Worm (Caenorhabditis elegans) whole organism, young adult: ENCODE results near the gene F10D7.11.

Experiments used
- B0336.3 ChIP-seq: fragments of 200-800 bp; sonication (Bioruptor generic); IDR thresholded peaks from 2 replicates; pipeline ENCODE4 v1.3.6; 2022; ENCODE audit warnings: missing genetic modification characterization, missing compliant biosample characterization
- F22D6.2 ChIP-seq: sonication (generic microtip); optimal IDR thresholded peaks from 2 replicates; lab custom pipeline; 2016; ENCODE audit warnings: mild to moderate bottlenecking, missing genetic modification characterization, missing compliant biosample characterization
- F33H1.4 ChIP-seq: fragments of 200-800 bp; sonication (Bioruptor generic); IDR thresholded peaks from 2 replicates; pipeline ENCODE4 v1.3.6; 2022; ENCODE audit warnings: missing genetic modification reagents, missing genetic modification characterization, missing compliant biosample characterization
- F49E8.2 ChIP-seq: sonication (generic microtip); optimal IDR thresholded peaks from 3 replicates; lab custom pipeline; 2017; ENCODE audit warnings: missing genetic modification characterization, mild to moderate bottlenecking, missing compliant biosample characterization, antibody characterized with exemption, moderate library complexity; ENCODE audit not compliant: insufficient read depth
- F55B11.4 ChIP-seq: sonication (generic microtip); optimal IDR thresholded peaks from 2 replicates; lab custom pipeline; 2016; ENCODE audit warnings: missing compliant biosample characterization, missing genetic modification characterization, borderline replicate concordance; ENCODE audit not compliant: insufficient read depth
- F57A8.1 ChIP-seq: fragments of 200-800 bp; sonication (Bioruptor generic); optimal IDR thresholded peaks from 2 replicates; lab custom pipeline; 2018; ENCODE audit warnings: mild to moderate bottlenecking, missing genetic modification characterization, moderate library complexity, missing compliant biosample characterization
- K12H6.12 ChIP-seq: fragments of 200-800 bp; sonication (Bioruptor generic); optimal IDR thresholded peaks from 2 replicates; lab custom pipeline; 2018; ENCODE audit warnings: mild to moderate bottlenecking, missing genetic modification characterization, missing compliant biosample characterization
- T26A5.8 ChIP-seq: sonication (generic microtip); optimal IDR thresholded peaks from 2 replicates; lab custom pipeline; 2016; ENCODE audit warnings: missing genetic modification characterization, missing compliant biosample characterization
- Y53F4B.3 ChIP-seq: fragments of 200-800 bp; sonication (Bioruptor generic); IDR thresholded peaks from 2 replicates; pipeline ENCODE4 v1.3.6; 2022; ENCODE audit warnings: missing genetic modification reagents, missing genetic modification characterization, missing compliant biosample characterization
- Y56A3A.18 ChIP-seq: fragments of 200-800 bp; sonication (Bioruptor generic); IDR thresholded peaks from 2 replicates; pipeline ENCODE4 v1.3.6; 2022; ENCODE audit warnings: missing genetic modification reagents, missing genetic modification characterization, missing compliant biosample characterization
- athp-1 ChIP-seq: sonication (generic microtip); optimal IDR thresholded peaks from 2 replicates; lab custom pipeline; 2017; ENCODE audit warnings: mild to moderate bottlenecking, missing genetic modification characterization, missing compliant biosample characterization
- attf-6 ChIP-seq: fragments of 200-800 bp; sonication (Bioruptor generic); IDR thresholded peaks from 2 replicates; pipeline ENCODE4 v1.3.6; 2022; ENCODE audit warnings: missing genetic modification reagents, missing genetic modification characterization, missing compliant biosample characterization
- ceh-100 ChIP-seq: fragments of 200-800 bp; sonication (Bioruptor generic); IDR thresholded peaks from 2 replicates; pipeline ENCODE4 v1.3.6; 2022; ENCODE audit warnings: missing genetic modification reagents, missing genetic modification characterization, missing compliant biosample characterization
- ceh-58 ChIP-seq: fragments of 200-800 bp; sonication (Bioruptor generic); IDR thresholded peaks from 2 replicates; pipeline ENCODE4 v1.3.6; 2022; ENCODE audit warnings: missing genetic modification characterization, missing compliant biosample characterization
- ceh-79 ChIP-seq: sonication (generic microtip); optimal IDR thresholded peaks from 2 replicates; lab custom pipeline; 2017; ENCODE audit warnings: mild to moderate bottlenecking, missing genetic modification characterization, missing compliant biosample characterization
- chd-7 ChIP-seq: sonication (generic microtip); optimal IDR thresholded peaks from 2 replicates; lab custom pipeline; 2016; ENCODE audit warnings: mild to moderate bottlenecking, missing genetic modification characterization, moderate library complexity, missing compliant biosample characterization
- dpff-1 ChIP-seq: sonication (generic microtip); optimal IDR thresholded peaks from 2 replicates; lab custom pipeline; 2017; ENCODE audit warnings: mild to moderate bottlenecking, missing genetic modification characterization, missing compliant biosample characterization
- egl-44 ChIP-seq: fragments of 200-800 bp; sonication (Bioruptor generic); IDR thresholded peaks from 2 replicates; pipeline ENCODE4 v1.3.6; 2022; ENCODE audit warnings: missing genetic modification reagents, missing genetic modification characterization, missing compliant biosample characterization
- egrh-3 ChIP-seq: fragments of 200-800 bp; sonication (Bioruptor generic); IDR thresholded peaks from 2 replicates; pipeline ENCODE4 v1.3.6; 2022; ENCODE audit warnings: missing genetic modification reagents, missing genetic modification characterization, missing compliant biosample characterization
- ekl-4 ChIP-seq: fragments of 200-800 bp; sonication (Bioruptor generic); IDR thresholded peaks from 2 replicates; pipeline ENCODE4 v1.3.6; 2022; ENCODE audit warnings: missing genetic modification reagents, missing genetic modification characterization, missing compliant biosample characterization
- gei-17 ChIP-seq: fragments of 200-800 bp; sonication (Bioruptor generic); optimal IDR thresholded peaks from 2 replicates; lab custom pipeline; 2018; ENCODE audit warnings: mild to moderate bottlenecking, missing genetic modification characterization, missing compliant biosample characterization
- hsf-1 ChIP-seq: fragments of 200-800 bp; sonication (Bioruptor generic); IDR thresholded peaks from 2 replicates; pipeline ENCODE4 v1.3.6; 2022; ENCODE audit warnings: missing genetic modification reagents, missing genetic modification characterization, missing compliant biosample characterization
- lag-1 ChIP-seq: fragments of 200-800 bp; sonication (Bioruptor generic); IDR thresholded peaks from 2 replicates; pipeline ENCODE4 v1.3.6; 2022; ENCODE audit warnings: missing genetic modification reagents, missing genetic modification characterization, missing compliant biosample characterization
- let-607 ChIP-seq, 2 experiments: fragments of 200-800 bp in 1 of 2; sonication (Bioruptor generic) in 1 of 2; sonication (generic microtip) in 1 of 2; optimal IDR thresholded peaks; 2 replicates each; lab custom pipeline; 2016 to 2018; ENCODE audit warnings: mild to moderate bottlenecking in 2 of 2, missing compliant biosample characterization in 2 of 2, missing genetic modification characterization in 2 of 2, moderate library complexity in 2 of 2, missing genotype in 1 of 2
- lin-35 ChIP-seq, 3 experiments: fragments of 150-350 bp in 2 of 3; sonication (generic microtip) in 1 of 3; optimal IDR thresholded peaks; 2 replicates each; lab custom pipeline; 2014 to 2018; ENCODE audit warnings: missing biosample characterization in 3 of 3, missing genetic modification characterization in 3 of 3, missing genetic modification reagents in 3 of 3
- lsl-1 ChIP-seq: fragments of 200-800 bp; sonication (Bioruptor generic); optimal IDR thresholded peaks from 2 replicates; lab custom pipeline; 2018; ENCODE audit warnings: mild to moderate bottlenecking, missing genetic modification characterization, moderate library complexity, missing compliant biosample characterization
- mel-28 ChIP-seq: sonication (generic microtip); optimal IDR thresholded peaks from 2 replicates; lab custom pipeline; 2016; ENCODE audit warnings: borderline replicate concordance, mild to moderate bottlenecking, missing genetic modification characterization, missing compliant biosample characterization
- nhr-120 ChIP-seq: fragments of 200-800 bp; sonication (Bioruptor generic); IDR thresholded peaks from 2 replicates; pipeline ENCODE4 v1.3.6; 2022; ENCODE audit warnings: missing genetic modification characterization, missing compliant biosample characterization
- nhr-27 ChIP-seq: fragments of 200-800 bp; sonication (Bioruptor generic); optimal IDR thresholded peaks from 2 replicates; lab custom pipeline; 2018; ENCODE audit warnings: mild to moderate bottlenecking, missing genetic modification characterization, moderate library complexity, missing compliant biosample characterization
- nhr-80 ChIP-seq: sonication (generic microtip); optimal IDR thresholded peaks from 2 replicates; lab custom pipeline; 2016; ENCODE audit warnings: missing genetic modification characterization, missing compliant biosample characterization
- snpc-1.3 ChIP-seq: sonication (generic microtip); optimal IDR thresholded peaks from 2 replicates; lab custom pipeline; 2017; ENCODE audit warnings: missing genetic modification characterization, mild to moderate bottlenecking, missing compliant biosample characterization, antibody characterized with exemption, moderate library complexity, missing genotype, missing genetic modification reagents; ENCODE audit not compliant: insufficient read depth
- sptf-2 ChIP-seq: fragments of 200-800 bp; sonication (Bioruptor generic); optimal IDR thresholded peaks from 2 replicates; lab custom pipeline; 2018; ENCODE audit warnings: mild to moderate bottlenecking, missing genetic modification characterization, missing compliant biosample characterization
- tbx-9 ChIP-seq: sonication (generic microtip); optimal IDR thresholded peaks from 2 replicates; lab custom pipeline; 2016; ENCODE audit warnings: borderline replicate concordance, missing genetic modification characterization, inconsistent platforms, missing compliant biosample characterization
- unc-130 ChIP-seq: sonication (generic microtip); optimal IDR thresholded peaks from 2 replicates; lab custom pipeline; 2016; ENCODE audit warnings: missing genetic modification reagents, missing genetic modification characterization, missing compliant biosample characterization
- zim-3 ChIP-seq: sonication (generic microtip); optimal IDR thresholded peaks from 2 replicates; lab custom pipeline; 2017; ENCODE audit warnings: mild to moderate bottlenecking, missing genetic modification characterization, moderate library complexity, missing compliant biosample characterization
- ztf-22 ChIP-seq: fragments of 200-800 bp; sonication (Bioruptor generic); optimal IDR thresholded peaks from 2 replicates; lab custom pipeline; 2018; ENCODE audit warnings: mild to moderate bottlenecking, missing genetic modification characterization, moderate library complexity, missing compliant biosample characterization
- ztf-26 ChIP-seq: sonication (generic microtip); optimal IDR thresholded peaks from 2 replicates; lab custom pipeline; 2017; ENCODE audit warnings: missing genetic modification characterization, missing compliant biosample characterization
- ztf-3 ChIP-seq: fragments of 200-800 bp; sonication (Bioruptor generic); optimal IDR thresholded peaks from 2 replicates; lab custom pipeline; 2018; ENCODE audit warnings: mild to moderate bottlenecking, missing genetic modification characterization, missing compliant biosample characterization
- ztf-6 ChIP-seq: fragments of 200-800 bp; sonication (Bioruptor generic); IDR thresholded peaks from 2 replicates; pipeline ENCODE4 v1.3.6; 2022; ENCODE audit warnings: missing genetic modification reagents, missing genetic modification characterization, missing compliant biosample characterization

Gene F10D7.11

DNA sequence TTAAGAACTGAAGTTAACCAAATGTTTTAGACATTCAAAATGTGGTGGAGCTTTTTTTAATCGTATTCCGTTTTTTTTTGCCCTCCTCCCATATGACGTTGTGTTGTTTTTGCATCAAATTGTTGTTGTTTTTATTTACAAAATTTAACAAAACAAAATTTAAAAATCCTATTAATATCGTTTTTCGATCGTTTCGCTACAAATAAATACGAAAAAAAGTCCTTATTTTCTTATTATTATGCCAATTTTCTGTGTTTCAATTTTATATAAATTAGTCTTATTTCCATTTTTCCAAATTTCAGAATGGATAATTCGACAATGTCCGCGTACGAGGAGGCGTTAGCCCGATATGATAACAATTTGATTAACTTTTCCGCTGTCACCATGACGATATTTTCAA is 3.2 kb upstream of the F10D7.11 start, which contains the start of gene npr-36:
npr-36 (plus strand) TSS at position 301 of the 400 bp plus-strand sequence.
- TF ChIP-seq ztf-6 (GFP tag; lab: Robert Waterston, UW): no peak
- TF ChIP-seq Y53F4B.3: no peak
- no peak for TF ChIP-seq nhr-27 (tag; lab: Kevin White, UChicago)
- no peak for TF ChIP-seq ztf-3 (GFP tag; lab: Kevin White, UChicago)
- no peak for TF ChIP-seq zim-3 (tag; lab: Kevin White, UChicago)
- TF ChIP-seq, all 124 proteins: peak for 0

DNA sequence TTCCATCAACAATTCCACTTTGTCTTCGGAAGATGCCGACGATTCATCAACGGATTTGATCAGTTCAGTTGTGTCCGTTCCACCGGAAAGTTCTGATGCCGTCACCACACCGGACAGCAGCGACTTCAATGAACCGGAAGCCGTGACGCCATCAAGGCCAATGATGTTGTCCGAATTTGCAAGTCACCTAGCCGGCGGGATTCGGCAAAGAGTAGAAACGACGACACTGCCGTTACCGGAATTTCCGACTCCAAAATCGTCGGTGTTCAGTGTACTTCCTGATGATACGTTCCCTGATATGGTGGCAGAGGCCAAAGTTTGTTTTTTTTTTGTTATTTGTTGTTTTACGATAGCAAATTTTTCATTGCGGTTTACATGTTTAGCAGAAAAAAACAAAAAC is 862 bp downstream of the F10D7.11 start:
- no peak for TF ChIP-seq F33H1.4 (GFP tag; lab: Robert Waterston, UW)
- TF ChIP-seq let-607 (tag; optimal IDR thresholded peaks at IDR 0.05; lab: Kevin White, UChicago): no peak
- no peak for TF ChIP-seq F55B11.4 (tag; lab: Kevin White, UChicago)
- TF ChIP-seq chd-7 (tag; lab: Kevin White, UChicago): no peak
- TF ChIP-seq lag-1 (GFP tag; lab: Robert Waterston, UW): no peak
- TF ChIP-seq, all 124 proteins: peak for 0

ce11 chrX:17368542-17368941 is 5.9 kb downstream of the F10D7.11 start, which contains the start of gene mfsd-10:
Gene mfsd-10 (minus strand): TSS chrX:17368642.
- no peak for TF ChIP-seq Y56A3A.18 (GFP tag; lab: Robert Waterston, UW)
- no peak for TF ChIP-seq snpc-1.3 (tag; lab: Kevin White, UChicago)
- no peak for TF ChIP-seq ztf-22 (GFP tag; lab: Kevin White, UChicago)
- TF ChIP-seq nhr-80 (tag; lab: Kevin White, UChicago): no peak
- TF ChIP-seq ceh-100 (GFP tag; lab: Robert Waterston, UW): no peak
- no peak for TF ChIP-seq dpff-1
- TF ChIP-seq lsl-1 (GFP tag; lab: Kevin White, UChicago): no peak
- no peak for TF ChIP-seq ekl-4
- TF ChIP-seq let-607 (tag; optimal IDR thresholded peaks at IDR 0.05; lab: Kevin White, UChicago): no peak
- no peak for TF ChIP-seq ztf-26 (tag; lab: Kevin White, UChicago)
- no peak for TF ChIP-seq ceh-58
- TF ChIP-seq egrh-3: no peak
- no peak for TF ChIP-seq tbx-9
- no peak for TF ChIP-seq B0336.3 (GFP tag; lab: Robert Waterston, UW)
- no peak for TF ChIP-seq hsf-1 (GFP tag; lab: Robert Waterston, UW)
- TF ChIP-seq egl-44 (GFP tag; lab: Robert Waterston, UW): no peak
- TF ChIP-seq, all 124 proteins: peak for 0

DNA sequence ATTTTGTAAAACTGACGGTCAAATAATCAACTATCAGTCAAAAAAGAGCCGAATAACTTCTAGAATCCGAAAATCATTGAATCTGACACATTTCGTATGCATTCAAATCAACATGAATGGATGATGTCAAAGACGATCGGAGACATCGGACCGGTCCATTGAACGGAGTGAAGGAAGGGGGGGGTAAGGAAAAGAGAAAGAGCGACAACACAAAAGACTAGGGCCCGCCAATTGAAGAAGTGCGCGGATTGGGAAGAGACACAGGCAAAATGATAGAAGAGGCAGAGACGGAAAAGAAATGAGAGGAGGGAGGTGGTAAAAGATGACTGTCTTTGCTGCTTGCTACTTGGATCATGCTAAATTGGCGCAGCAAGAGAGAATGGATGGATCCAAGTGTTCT is 6.9 kb downstream of the F10D7.11 start:
- TF ChIP-seq K12H6.12 (tag; lab: Kevin White, UChicago) (no peak), let-607 (tag; optimal IDR thresholded peaks at IDR 0.05; lab: Kevin White, UChicago) (no peak), nhr-120 (no peak), ztf-6 (GFP tag; lab: Robert Waterston, UW) (no peak), F22D6.2 (no peak), T26A5.8 (tag; lab: Kevin White, UChicago) (no peak), mel-28 (tag; lab: Kevin White, UChicago) (no peak), F57A8.1 (GFP tag; lab: Kevin White, UChicago) (no peak), sptf-2 (GFP tag; lab: Kevin White, UChicago) (no peak), attf-6 (no peak), lin-35 (GFP tag; optimal IDR thresholded peaks at IDR 0.05; lab: Kevin White, UChicago) (no peak), athp-1 (tag; lab: Kevin White, UChicago) (no peak), ceh-79 (tag; lab: Kevin White, UChicago) (no peak), ztf-3 (GFP tag; lab: Kevin White, UChicago) (no peak), F49E8.2 (tag; lab: Kevin White, UChicago) (no peak), gei-17 (GFP tag; lab: Kevin White, UChicago) (no peak), unc-130 (GFP tag; lab: Kevin White, UChicago) (no peak)
